Worm (Caenorhabditis elegans) whole organism, young adult: ENCODE measurements around the gene W01A11.1.

Source experiments
- B0035.1 ChIP-seq: sonication (generic microtip); optimal IDR thresholded peaks from 2 replicates; lab custom pipeline; 2016; ENCODE audit warnings: missing genetic modification characterization, mild to moderate bottlenecking, missing compliant biosample characterization, missing genotype, missing genetic modification reagents
- C06A6.2 ChIP-seq: fragments of 200-800 bp; sonication (Bioruptor generic); conservative IDR thresholded peaks from 2 replicates; pipeline ENCODE4 v1.3.6; 2022; ENCODE audit warnings: missing genetic modification characterization, missing compliant biosample characterization
- F23B12.7 ChIP-seq: sonication (generic microtip); optimal IDR thresholded peaks from 2 replicates; lab custom pipeline; 2017; ENCODE audit warnings: missing genetic modification characterization, mild to moderate bottlenecking, missing compliant biosample characterization, antibody characterized with exemption, moderate library complexity; ENCODE audit not compliant: insufficient read depth
- F37B4.10 ChIP-seq: fragments of 200-800 bp; sonication (Bioruptor generic); IDR thresholded peaks from 2 replicates; pipeline ENCODE4 v1.3.6; 2022; ENCODE audit warnings: missing genetic modification characterization, missing compliant biosample characterization
- F57A8.1 ChIP-seq: fragments of 200-800 bp; sonication (Bioruptor generic); optimal IDR thresholded peaks from 2 replicates; lab custom pipeline; 2018; ENCODE audit warnings: mild to moderate bottlenecking, missing genetic modification characterization, moderate library complexity, missing compliant biosample characterization
- F57C9.4 ChIP-seq: sonication (generic microtip); optimal IDR thresholded peaks from 2 replicates; lab custom pipeline; 2017; ENCODE audit warnings: mild to moderate bottlenecking, missing genetic modification characterization, missing compliant biosample characterization
- K11D2.4 ChIP-seq: fragments of 200-800 bp; sonication (Bioruptor generic); IDR thresholded peaks from 2 replicates; pipeline ENCODE4 v1.3.6; 2022; ENCODE audit warnings: missing genetic modification reagents, missing genetic modification characterization, missing compliant biosample characterization
- K12H6.12 ChIP-seq: fragments of 200-800 bp; sonication (Bioruptor generic); optimal IDR thresholded peaks from 2 replicates; lab custom pipeline; 2018; ENCODE audit warnings: mild to moderate bottlenecking, missing genetic modification characterization, missing compliant biosample characterization
- Y53F4B.3 ChIP-seq: fragments of 200-800 bp; sonication (Bioruptor generic); IDR thresholded peaks from 2 replicates; pipeline ENCODE4 v1.3.6; 2022; ENCODE audit warnings: missing genetic modification reagents, missing genetic modification characterization, missing compliant biosample characterization
- Y95B8A.8 ChIP-seq: fragments of 200-800 bp; sonication (Bioruptor generic); IDR thresholded peaks from 2 replicates; pipeline ENCODE4 v1.3.6; 2022; ENCODE audit warnings: missing genetic modification reagents, missing genetic modification characterization, missing compliant biosample characterization
- aptf-2 ChIP-seq: fragments of 200-800 bp; sonication (Bioruptor generic); conservative IDR thresholded peaks from 2 replicates; pipeline ENCODE4 v1.3.6; 2022; ENCODE audit warnings: missing genetic modification reagents, missing genetic modification characterization, missing compliant biosample characterization
- attf-5 ChIP-seq: fragments of 200-800 bp; sonication (Bioruptor generic); optimal IDR thresholded peaks from 2 replicates; lab custom pipeline; 2018; ENCODE audit warnings: mild to moderate bottlenecking, missing genetic modification characterization, missing compliant biosample characterization
- attf-6 ChIP-seq: fragments of 200-800 bp; sonication (Bioruptor generic); IDR thresholded peaks from 2 replicates; pipeline ENCODE4 v1.3.6; 2022; ENCODE audit warnings: missing genetic modification reagents, missing genetic modification characterization, missing compliant biosample characterization
- bed-1 ChIP-seq: fragments of 200-800 bp; sonication (Bioruptor generic); IDR thresholded peaks from 2 replicates; pipeline ENCODE4 v1.3.6; 2022; ENCODE audit warnings: missing genetic modification reagents, missing genetic modification characterization, missing compliant biosample characterization
- cebp-1 ChIP-seq, 2 experiments: fragments of 200-800 bp in 1 of 2; sonication (Bioruptor generic) in 1 of 2; sonication (generic microtip) in 1 of 2; IDR thresholded peaks in 1 of 2; optimal IDR thresholded peaks in 1 of 2; 2 replicates each; pipeline versions ENCODE4 v1.3.6 to Lab custom; 2017 to 2022; ENCODE audit warnings: missing compliant biosample characterization in 2 of 2, missing genetic modification characterization in 2 of 2, mild to moderate bottlenecking in 1 of 2, missing genetic modification reagents in 1 of 2, moderate library complexity in 1 of 2
- cebp-2 ChIP-seq: fragments of 200-800 bp; sonication (Bioruptor generic); IDR thresholded peaks from 2 replicates; pipeline ENCODE4 v1.3.6; 2022; ENCODE audit warnings: missing genetic modification characterization, missing compliant biosample characterization
- ceh-58 ChIP-seq: fragments of 200-800 bp; sonication (Bioruptor generic); IDR thresholded peaks from 2 replicates; pipeline ENCODE4 v1.3.6; 2022; ENCODE audit warnings: missing genetic modification characterization, missing compliant biosample characterization
- die-1 ChIP-seq: sonication (generic microtip); optimal IDR thresholded peaks from 2 replicates; lab custom pipeline; 2016; ENCODE audit warnings: missing genotype, mild to moderate bottlenecking, missing genetic modification characterization, missing compliant biosample characterization
- egl-44 ChIP-seq: fragments of 200-800 bp; sonication (Bioruptor generic); IDR thresholded peaks from 2 replicates; pipeline ENCODE4 v1.3.6; 2022; ENCODE audit warnings: missing genetic modification reagents, missing genetic modification characterization, missing compliant biosample characterization
- egrh-3 ChIP-seq: fragments of 200-800 bp; sonication (Bioruptor generic); IDR thresholded peaks from 2 replicates; pipeline ENCODE4 v1.3.6; 2022; ENCODE audit warnings: missing genetic modification reagents, missing genetic modification characterization, missing compliant biosample characterization
- let-526 ChIP-seq: fragments of 200-800 bp; sonication (Bioruptor generic); IDR thresholded peaks from 2 replicates; pipeline ENCODE4 v1.3.6; 2022; ENCODE audit warnings: missing genetic modification reagents, missing genetic modification characterization, missing compliant biosample characterization
- let-607 ChIP-seq, 2 experiments: fragments of 200-800 bp in 1 of 2; sonication (Bioruptor generic) in 1 of 2; sonication (generic microtip) in 1 of 2; optimal IDR thresholded peaks; 2 replicates each; lab custom pipeline; 2016 to 2018; ENCODE audit warnings: mild to moderate bottlenecking in 2 of 2, missing compliant biosample characterization in 2 of 2, missing genetic modification characterization in 2 of 2, moderate library complexity in 2 of 2, missing genotype in 1 of 2
- lin-26 ChIP-seq: fragments of 200-800 bp; sonication (Bioruptor generic); IDR thresholded peaks from 2 replicates; pipeline ENCODE4 v1.3.6; 2022; ENCODE audit warnings: missing genetic modification reagents, missing genetic modification characterization, missing compliant biosample characterization
- lin-35 ChIP-seq, 3 experiments: fragments of 150-350 bp in 2 of 3; sonication (generic microtip) in 1 of 3; optimal IDR thresholded peaks; 2 replicates each; lab custom pipeline; 2014 to 2018; ENCODE audit warnings: missing biosample characterization in 3 of 3, missing genetic modification characterization in 3 of 3, missing genetic modification reagents in 3 of 3
- lin-40 ChIP-seq: sonication (generic microtip); optimal IDR thresholded peaks from 2 replicates; lab custom pipeline; 2016; ENCODE audit warnings: missing genetic modification characterization, mild to moderate bottlenecking, missing compliant biosample characterization, missing genotype, missing genetic modification reagents
- lsy-27 ChIP-seq: sonication (generic microtip); optimal IDR thresholded peaks from 2 replicates; lab custom pipeline; 2017; ENCODE audit warnings: missing genetic modification characterization, mild to moderate bottlenecking, missing compliant biosample characterization, antibody characterized with exemption, missing genotype, borderline replicate concordance; ENCODE audit not compliant: insufficient read depth
- madf-3 ChIP-seq: fragments of 200-800 bp; sonication (Bioruptor generic); IDR thresholded peaks from 2 replicates; pipeline ENCODE4 v1.3.6; 2022; ENCODE audit warnings: missing genetic modification reagents, missing genetic modification characterization, missing compliant biosample characterization
- madf-8 ChIP-seq: fragments of 200-800 bp; sonication (Bioruptor generic); conservative IDR thresholded peaks from 2 replicates; pipeline ENCODE4 v1.3.6; 2022; ENCODE audit warnings: missing genetic modification reagents, missing genetic modification characterization, missing compliant biosample characterization
- mel-28 ChIP-seq: sonication (generic microtip); optimal IDR thresholded peaks from 2 replicates; lab custom pipeline; 2016; ENCODE audit warnings: borderline replicate concordance, mild to moderate bottlenecking, missing genetic modification characterization, missing compliant biosample characterization
- mxl-1 ChIP-seq: sonication (generic microtip); optimal IDR thresholded peaks from 2 replicates; lab custom pipeline; 2016; ENCODE audit warnings: missing genetic modification characterization, missing compliant biosample characterization
- nfya-1 ChIP-seq: sonication (generic microtip); optimal IDR thresholded peaks from 2 replicates; lab custom pipeline; 2017; ENCODE audit warnings: antibody characterized with exemption, missing compliant biosample characterization, missing genetic modification characterization, borderline replicate concordance; ENCODE audit not compliant: insufficient read depth
- nfya-2 ChIP-seq: fragments of 200-800 bp; sonication (Bioruptor generic); IDR thresholded peaks from 2 replicates; pipeline ENCODE4 v1.3.6; 2022; ENCODE audit warnings: missing genetic modification reagents, missing genetic modification characterization, missing compliant biosample characterization
- rcor-1 ChIP-seq: fragments of 200-800 bp; sonication (Bioruptor generic); IDR thresholded peaks from 2 replicates; pipeline ENCODE4 v1.3.6; 2022; ENCODE audit warnings: missing genetic modification reagents, missing genetic modification characterization, missing compliant biosample characterization
- sdz-38 ChIP-seq: sonication (generic microtip); optimal IDR thresholded peaks from 2 replicates; lab custom pipeline; 2016; ENCODE audit warnings: missing genotype, missing genetic modification characterization, missing compliant biosample characterization
- sea-2 ChIP-seq: fragments of 200-800 bp; sonication (Bioruptor generic); IDR thresholded peaks from 2 replicates; pipeline ENCODE4 v1.3.6; 2022; ENCODE audit warnings: missing genetic modification characterization, missing compliant biosample characterization
- snpc-1.1 ChIP-seq: sonication (generic microtip); optimal IDR thresholded peaks from 2 replicates; lab custom pipeline; 2017; ENCODE audit warnings: missing genetic modification characterization, mild to moderate bottlenecking, missing compliant biosample characterization, antibody characterized with exemption, moderate library complexity, missing genotype, missing genetic modification reagents; ENCODE audit not compliant: insufficient read depth
- snpc-1.3 ChIP-seq: sonication (generic microtip); optimal IDR thresholded peaks from 2 replicates; lab custom pipeline; 2017; ENCODE audit warnings: missing genetic modification characterization, mild to moderate bottlenecking, missing compliant biosample characterization, antibody characterized with exemption, moderate library complexity, missing genotype, missing genetic modification reagents; ENCODE audit not compliant: insufficient read depth
- somi-1 ChIP-seq: fragments of 200-800 bp; sonication (Bioruptor generic); optimal IDR thresholded peaks from 2 replicates; lab custom pipeline; 2018; ENCODE audit warnings: mild to moderate bottlenecking, missing genetic modification characterization, missing compliant biosample characterization
- tbx-9 ChIP-seq: sonication (generic microtip); optimal IDR thresholded peaks from 2 replicates; lab custom pipeline; 2016; ENCODE audit warnings: borderline replicate concordance, missing genetic modification characterization, inconsistent platforms, missing compliant biosample characterization
- unc-62 ChIP-seq: fragments of 150-350 bp; optimal IDR thresholded peaks from 2 replicates; lab custom pipeline; 2014; ENCODE audit warnings: missing biosample characterization, missing genetic modification reagents, missing genetic modification characterization
- ztf-22 ChIP-seq: fragments of 200-800 bp; sonication (Bioruptor generic); optimal IDR thresholded peaks from 2 replicates; lab custom pipeline; 2018; ENCODE audit warnings: mild to moderate bottlenecking, missing genetic modification characterization, moderate library complexity, missing compliant biosample characterization
- ztf-26 ChIP-seq: sonication (generic microtip); optimal IDR thresholded peaks from 2 replicates; lab custom pipeline; 2017; ENCODE audit warnings: missing genetic modification characterization, missing compliant biosample characterization
- ztf-3 ChIP-seq: fragments of 200-800 bp; sonication (Bioruptor generic); optimal IDR thresholded peaks from 2 replicates; lab custom pipeline; 2018; ENCODE audit warnings: mild to moderate bottlenecking, missing genetic modification characterization, missing compliant biosample characterization
- ztf-6 ChIP-seq: fragments of 200-800 bp; sonication (Bioruptor generic); IDR thresholded peaks from 2 replicates; pipeline ENCODE4 v1.3.6; 2022; ENCODE audit warnings: missing genetic modification reagents, missing genetic modification characterization, missing compliant biosample characterization

Gene W01A11.1

DNA sequence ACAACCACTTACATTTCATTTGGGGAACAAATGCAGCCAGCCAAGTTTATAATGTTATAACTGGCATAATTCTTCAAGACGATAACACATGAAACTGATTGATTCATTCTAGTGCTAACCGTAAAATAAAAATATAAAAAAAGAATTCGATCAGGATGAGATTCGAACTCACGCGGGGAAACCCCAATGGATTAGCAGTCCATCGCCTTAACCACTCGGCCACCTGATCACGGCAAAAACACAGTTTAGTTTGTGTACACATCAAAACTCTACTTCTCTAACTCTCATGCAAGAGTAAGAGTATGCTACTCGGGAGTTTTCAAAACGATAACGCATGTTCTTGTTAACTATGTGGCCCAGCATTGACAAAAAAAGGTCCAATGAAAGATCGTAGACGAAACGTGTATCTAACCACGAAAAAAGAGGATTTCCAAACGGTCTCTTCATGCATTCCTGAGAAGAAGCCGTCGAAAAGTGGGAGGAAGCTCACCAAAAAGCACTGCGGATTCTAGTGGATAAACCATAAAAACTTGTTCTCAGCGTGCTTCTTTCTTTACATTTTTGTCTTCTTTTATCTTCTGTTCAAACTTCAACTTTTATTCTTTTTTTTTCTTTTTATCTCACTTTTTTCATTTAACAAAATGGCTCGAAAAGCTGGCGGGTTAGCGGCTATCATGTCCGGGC lies 52.8 kb downstream of the W01A11.1 start, which contains the start of gene twk-10 (continued):
- no peak for TF ChIP-seq attf-6 (GFP tag; lab: Robert Waterston, UW)
- TF ChIP-seq ztf-26, result no peak
- peak; percentile 57 for TF ChIP-seq snpc-1.3 (tag; lab: Kevin White, UChicago)
- TF ChIP-seq B0035.1 (tag; lab: Kevin White, UChicago), result peak; percentile 15
- TF ChIP-seq egrh-3 (GFP tag; lab: Robert Waterston, UW), result no peak
- TF ChIP-seq Y53F4B.3 (GFP tag; lab: Robert Waterston, UW), result no peak
- no peak for TF ChIP-seq lin-40 (tag; lab: Kevin White, UChicago)
- TF ChIP-seq rcor-1 (GFP tag; lab: Robert Waterston, UW), result peak; percentile 52; the same call in 1 of the 2 replicates
- peak; percentile 50 for TF ChIP-seq F57A8.1 (GFP tag; lab: Kevin White, UChicago)
- TF ChIP-seq ceh-58 (GFP tag; lab: Robert Waterston, UW), result 0 out of 2 replicates have a peak, but pooled peaks have one; percentile 72
- TF ChIP-seq let-607 (tag; optimal IDR thresholded peaks at IDR 0.05; lab: Kevin White, UChicago), result peak in 1 of 2 experiments; percentile 42
- TF ChIP-seq mel-28 (tag; lab: Kevin White, UChicago), result no peak
- TF ChIP-seq sdz-38 (tag; lab: Kevin White, UChicago), result no peak
- no peak for TF ChIP-seq somi-1 (GFP tag; lab: Kevin White, UChicago)
- no peak for TF ChIP-seq ztf-6 (GFP tag; lab: Robert Waterston, UW)
- no peak for TF ChIP-seq tbx-9 (tag; lab: Kevin White, UChicago)
- TF ChIP-seq sea-2 (GFP tag; lab: Robert Waterston, UW), result no peak
- TF ChIP-seq let-526 (GFP tag; lab: Robert Waterston, UW), result no peak
- TF ChIP-seq bed-1 (GFP tag; lab: Robert Waterston, UW), result no peak
- TF ChIP-seq C06A6.2 (GFP tag; lab: Robert Waterston, UW), result no peak
- 0 out of 2 replicates have a peak, but pooled peaks have one; percentile 47 for TF ChIP-seq cebp-2 (GFP tag; lab: Robert Waterston, UW)
- peak; percentile 87 for TF ChIP-seq F23B12.7 (tag; lab: Kevin White, UChicago)
- no peak for TF ChIP-seq cebp-1 (GFP tag; IDR thresholded peaks at IDR 0.05; lab: Robert Waterston, UW)
- no peak for TF ChIP-seq cebp-1 (tag; optimal IDR thresholded peaks at IDR 0.05; lab: Kevin White, UChicago)
- no peak for TF ChIP-seq unc-62 (GFP tag; lab: Kevin White, UChicago)
- TF ChIP-seq lin-26 (GFP tag; lab: Robert Waterston, UW), result peak; percentile 86
- TF ChIP-seq nfya-1 (tag; lab: Kevin White, UChicago), result no peak
- TF ChIP-seq madf-8 (GFP tag; lab: Robert Waterston, UW), result no peak; the same call in 1 of the 2 replicates
- no peak for TF ChIP-seq K11D2.4 (GFP tag; lab: Robert Waterston, UW)
- TF ChIP-seq ztf-22 (GFP tag; lab: Kevin White, UChicago), result no peak
- no peak for TF ChIP-seq egl-44 (GFP tag; lab: Robert Waterston, UW)
- TF ChIP-seq attf-5 (GFP tag; lab: Kevin White, UChicago), result peak; percentile 53
- no peak for TF ChIP-seq lin-35 (GFP tag; optimal IDR thresholded peaks at IDR 0.05; lab: Kevin White, UChicago)
- TF ChIP-seq aptf-2, result no peak
- TF ChIP-seq F57C9.4, result no peak
- TF ChIP-seq Y95B8A.8, result no peak
- 0 out of 2 replicates have a peak, but pooled peaks have one; percentile 55 for TF ChIP-seq madf-3
- TF ChIP-seq snpc-1.1 (tag; lab: Kevin White, UChicago), result no peak
- TF ChIP-seq die-1 (tag; lab: Kevin White, UChicago), result peak; percentile 78
- no peak for TF ChIP-seq mxl-1 (tag; lab: Kevin White, UChicago)
- no peak for TF ChIP-seq nfya-2 (GFP tag; lab: Robert Waterston, UW)
- no peak for TF ChIP-seq ztf-3 (GFP tag; lab: Kevin White, UChicago)
- no peak for TF ChIP-seq K12H6.12 (tag; lab: Kevin White, UChicago)
- no peak for TF ChIP-seq F37B4.10 (GFP tag; lab: Robert Waterston, UW)
- TF ChIP-seq lsy-27 (tag; lab: Kevin White, UChicago), result peak; percentile 51
